Worm (Caenorhabditis elegans) whole organism, L1 larva: ENCODE measurements around the gene F55A11.7.

ENCODE experiments used
- aly-2 ChIP-seq: fragments of 150-350 bp; optimal IDR thresholded peaks from 2 replicates; lab custom pipeline; 2014; ENCODE audit warnings: missing biosample characterization, missing genetic modification characterization
- fos-1 ChIP-seq: fragments of 150-350 bp; optimal IDR thresholded peaks from 2 replicates; lab custom pipeline; 2014; ENCODE audit warnings: missing biosample characterization, missing genetic modification characterization
- jun-1 ChIP-seq: fragments of 150-350 bp; optimal IDR thresholded peaks from 2 replicates; lab custom pipeline; 2014; ENCODE audit warnings: missing biosample characterization, missing genetic modification reagents, missing genetic modification characterization
- nhr-11 ChIP-seq: fragments of 150-350 bp; optimal IDR thresholded peaks from 2 replicates; lab custom pipeline; 2014; ENCODE audit warnings: missing biosample characterization, missing genetic modification characterization
- nhr-77 ChIP-seq: fragments of 150-350 bp; optimal IDR thresholded peaks from 2 replicates; lab custom pipeline; 2014; ENCODE audit warnings: missing biosample characterization, missing genetic modification characterization
- tbx-2 ChIP-seq: sonication (generic microtip); optimal IDR thresholded peaks from 2 replicates; lab custom pipeline; 2016; ENCODE audit warnings: missing genetic modification characterization, missing compliant biosample characterization

ce11 chrV:11809935-11810334 is 22.7 kb upstream of the F55A11.7 start:
- TF ChIP-seq aly-2 (tag; lab: Kevin White, UChicago) (no peak), nhr-11 (no peak), tbx-2 (tag; lab: Kevin White, UChicago) (no peak), fos-1 (tag; lab: Kevin White, UChicago) (no peak), jun-1 (tag; lab: Kevin White, UChicago) (no peak), nhr-77 (tag; lab: Kevin White, UChicago) (no peak)
